Fruit fly (Drosophila melanogaster): ENCODE data around the gene Ir68a.

Ir68a gene

DNA sequence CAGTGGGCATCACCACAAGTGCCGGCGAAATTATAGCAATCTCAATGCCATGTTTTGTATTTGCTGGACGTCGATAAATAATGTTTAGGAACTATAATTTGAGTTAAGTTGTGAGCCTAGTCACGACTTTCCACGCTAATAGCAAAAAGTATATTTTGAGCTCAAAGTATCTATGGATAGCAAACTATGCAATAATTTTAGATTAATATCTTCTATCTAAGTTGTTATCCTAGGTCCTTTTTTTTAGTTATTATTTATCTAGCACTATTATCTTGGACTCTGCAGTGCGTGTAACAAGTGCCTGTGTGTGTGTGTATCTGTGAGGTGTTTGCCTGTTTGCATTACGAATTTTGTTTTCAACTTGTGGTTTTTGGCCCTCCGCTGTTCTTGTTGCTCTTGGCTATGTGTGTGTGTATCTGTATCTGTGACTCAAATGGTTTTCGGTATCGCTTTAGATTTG, 24.3 kb upstream of the Ir68a start (continued):
- peak; percentile 63; the same call in 1 of the 2 replicates for TF ChIP-seq ranshi (GFP tag; IDR thresholded peaks at IDR 0.05)
- peak; percentile 32 for TF ChIP-seq jing (GFP tag; optimal IDR thresholded peaks at IDR 0.05)
- TF ChIP-seq nerfin-2 (GFP tag; IDR thresholded peaks at IDR 0.05; ENCODE audit: partially characterized antibody) = no peak
- TF ChIP-seq Doc2 (GFP tag; IDR thresholded peaks at IDR 0.05) = no peak
- no peak for TF ChIP-seq Gsc (GFP tag; IDR thresholded peaks at IDR 0.05)
- peak; percentile 46; the same call in 1 of the 2 replicates for TF ChIP-seq rib (GFP tag; IDR thresholded peaks at IDR 0.05)
- peak; percentile 61 for TF ChIP-seq CG6683 (GFP tag; optimal IDR thresholded peaks at IDR 0.05)
- TF ChIP-seq CG11093 (GFP tag; IDR thresholded peaks at IDR 0.05) = peak; percentile 70
- TF ChIP-seq Elba2 (GFP tag; optimal IDR thresholded peaks at IDR 0.05) = no peak
- TF ChIP-seq CG2712 (tag; optimal IDR thresholded peaks at IDR 0.05) = peak; percentile 77
- TF ChIP-seq CG15696 (tag; optimal IDR thresholded peaks at IDR 0.05) = peak; percentile 74
- peak; percentile 77 for TF ChIP-seq CG7357 (GFP tag; IDR thresholded peaks at IDR 0.05)
- peak; percentile 48; the same call in 1 of the 2 replicates for TF ChIP-seq ro (GFP tag; IDR thresholded peaks at IDR 0.05)
- peak; percentile 64 for TF ChIP-seq CG10366 (GFP tag; IDR thresholded peaks at IDR 0.05)
- no peak for TF ChIP-seq pzg (GFP tag; optimal IDR thresholded peaks at IDR 0.05)
- peak; percentile 81 for TF ChIP-seq CG3847 (GFP tag; IDR thresholded peaks at IDR 0.05)
- peak; percentile 72 for TF ChIP-seq chn (GFP tag; optimal IDR thresholded peaks at IDR 0.05)
- TF ChIP-seq CrebB (tag; optimal IDR thresholded peaks at IDR 0.05) = peak; percentile 35
- peak; percentile 46 for TF ChIP-seq CG2202 (tag; optimal IDR thresholded peaks at IDR 0.05)
- peak; percentile 66; the same call in 1 of the 3 replicates for TF ChIP-seq CG34422 (GFP tag; IDR thresholded peaks at IDR 0.05)
- peak; percentile 65 for TF ChIP-seq E2f2 (GFP tag; IDR thresholded peaks at IDR 0.05)
- 0 out of 3 replicates have a peak, but pooled peaks have one; percentile 50 for TF ChIP-seq CG3726 (GFP tag; IDR thresholded peaks at IDR 0.05)
- TF ChIP-seq z (GFP tag; IDR thresholded peaks at IDR 0.05) = no peak
- peak; percentile 30 for TF ChIP-seq CG3995 (GFP tag; optimal IDR thresholded peaks at IDR 0.05)
- peak; percentile 70 for TF ChIP-seq org-1 (GFP tag; optimal IDR thresholded peaks at IDR 0.05)
- peak; percentile 70 for TF ChIP-seq CG9215 (GFP tag; IDR thresholded peaks at IDR 0.05)
- peak; percentile 76 for TF ChIP-seq CG16863 (GFP tag; optimal IDR thresholded peaks at IDR 0.05)
- no peak for TF ChIP-seq sima (GFP tag; optimal IDR thresholded peaks at IDR 0.05)
- TF ChIP-seq Dfd (GFP tag; optimal IDR thresholded peaks at IDR 0.05) = no peak
- TF ChIP-seq p53 (GFP tag; optimal IDR thresholded peaks at IDR 0.05) = no peak
- TF ChIP-seq HLH4C (GFP tag; IDR thresholded peaks at IDR 0.05; ENCODE audit: partially characterized antibody) = no peak
- peak; percentile 44 for TF ChIP-seq grn (GFP tag; optimal IDR thresholded peaks at IDR 0.05)
- peak; percentile 78 for TF ChIP-seq CG13424 (tag; optimal IDR thresholded peaks at IDR 0.05)
- no peak for TF ChIP-seq exex (tag; optimal IDR thresholded peaks at IDR 0.05)
- TF ChIP-seq sc (optimal IDR thresholded peaks at IDR 0.05) = no peak
- TF ChIP-seq sc (GFP tag; optimal IDR thresholded peaks at IDR 0.05) = peak; percentile 65
- TF ChIP-seq h (optimal IDR thresholded peaks at IDR 0.05) = no peak
- TF ChIP-seq corto (GFP tag; optimal IDR thresholded peaks at IDR 0.05) = no peak
- no peak for TF ChIP-seq lov (optimal IDR thresholded peaks at IDR 0.05)
- no peak for TF ChIP-seq lov (GFP tag; IDR thresholded peaks at IDR 0.05)
- TF ChIP-seq chif (GFP tag; optimal IDR thresholded peaks at IDR 0.05) = peak; percentile 76 to 80
- TF ChIP-seq abd-A (tag; optimal IDR thresholded peaks at IDR 0.05) = no peak
- peak; percentile 48 for TF ChIP-seq Bdp1 (GFP tag; optimal IDR thresholded peaks at IDR 0.05)
- peak; percentile 22 for TF ChIP-seq pb (GFP tag; optimal IDR thresholded peaks at IDR 0.05)
- TF ChIP-seq Oli (tag; optimal IDR thresholded peaks at IDR 0.05) = peak; percentile 85
- TF ChIP-seq B-H2 (GFP tag; optimal IDR thresholded peaks at IDR 0.05) = peak; percentile 32
- TF ChIP-seq ATbp (GFP tag; optimal IDR thresholded peaks at IDR 0.05) = peak; percentile 65
- TF ChIP-seq CG18262 (tag; optimal IDR thresholded peaks at IDR 0.05) = peak; percentile 82
- peak; percentile 61 for TF ChIP-seq Myb (GFP tag; optimal IDR thresholded peaks at IDR 0.05)
- peak; percentile 57 for TF ChIP-seq CG2875 (GFP tag; optimal IDR thresholded peaks at IDR 0.05)
- no peak for TF ChIP-seq CG7271 (tag; optimal IDR thresholded peaks at IDR 0.05)
- peak; percentile 78 for TF ChIP-seq Dek (tag; optimal IDR thresholded peaks at IDR 0.05)

All from whole organism, embryonic.